Fruit fly (Drosophila melanogaster): ENCODE data around the gene Sox21b.
A peak's percentile ranks its signal among the peaks of the same experiment; 100 is the strongest.

Gene Sox21b

DNA sequence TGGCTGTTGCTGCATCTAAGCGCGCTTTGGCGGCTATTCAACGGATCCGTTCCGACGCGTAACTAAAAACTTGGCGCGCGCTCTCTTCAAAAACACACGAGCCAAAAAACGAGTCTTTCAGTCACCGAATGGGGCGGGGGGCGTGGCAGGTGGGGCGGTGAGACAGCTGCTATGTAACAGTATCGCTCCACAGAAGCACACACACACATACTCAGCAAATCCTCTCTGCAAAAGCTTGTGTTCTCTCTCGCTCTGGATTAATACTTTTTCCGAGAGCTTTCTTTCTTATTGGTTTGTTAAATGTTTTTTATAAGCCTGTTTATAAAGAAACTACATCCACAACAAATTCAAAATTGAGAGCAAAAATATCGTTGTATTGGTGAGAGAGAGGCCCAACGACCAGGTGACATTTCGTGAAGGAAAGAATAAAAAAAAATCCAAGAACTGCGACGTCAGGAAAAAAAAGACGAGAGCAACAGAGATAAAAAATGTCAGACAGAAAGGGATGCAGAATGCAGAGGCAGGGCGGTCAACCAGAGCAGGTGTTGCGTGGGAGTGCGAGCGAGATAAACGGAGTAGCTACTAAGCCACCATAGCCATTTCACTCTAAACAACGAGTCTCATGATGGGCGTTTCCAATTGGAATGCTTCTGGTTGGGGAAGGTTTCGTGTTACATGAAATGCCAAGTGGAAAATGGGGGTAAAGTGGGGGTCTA, at the start of gene Sox21b:
TSS of gene Sox21b (minus strand) at position 51 of the 716 bp plus-strand sequence.
- TF ChIP-seq CTCF (optimal IDR thresholded peaks at IDR 0.05) (peak; percentile 55 to 57), CG8478 (optimal IDR thresholded peaks at IDR 0.05) (peak; percentile 59)

dm6 chr3L:14178520-14178919, 47.4 kb upstream of the Sox21b start, which contains the start of gene D:
TSS of gene D (minus strand) at chr3L:14178620.
- no peak for TF ChIP-seq CG8478 (optimal IDR thresholded peaks at IDR 0.05)
- no peak for TF ChIP-seq CTCF (optimal IDR thresholded peaks at IDR 0.05)

DNA sequence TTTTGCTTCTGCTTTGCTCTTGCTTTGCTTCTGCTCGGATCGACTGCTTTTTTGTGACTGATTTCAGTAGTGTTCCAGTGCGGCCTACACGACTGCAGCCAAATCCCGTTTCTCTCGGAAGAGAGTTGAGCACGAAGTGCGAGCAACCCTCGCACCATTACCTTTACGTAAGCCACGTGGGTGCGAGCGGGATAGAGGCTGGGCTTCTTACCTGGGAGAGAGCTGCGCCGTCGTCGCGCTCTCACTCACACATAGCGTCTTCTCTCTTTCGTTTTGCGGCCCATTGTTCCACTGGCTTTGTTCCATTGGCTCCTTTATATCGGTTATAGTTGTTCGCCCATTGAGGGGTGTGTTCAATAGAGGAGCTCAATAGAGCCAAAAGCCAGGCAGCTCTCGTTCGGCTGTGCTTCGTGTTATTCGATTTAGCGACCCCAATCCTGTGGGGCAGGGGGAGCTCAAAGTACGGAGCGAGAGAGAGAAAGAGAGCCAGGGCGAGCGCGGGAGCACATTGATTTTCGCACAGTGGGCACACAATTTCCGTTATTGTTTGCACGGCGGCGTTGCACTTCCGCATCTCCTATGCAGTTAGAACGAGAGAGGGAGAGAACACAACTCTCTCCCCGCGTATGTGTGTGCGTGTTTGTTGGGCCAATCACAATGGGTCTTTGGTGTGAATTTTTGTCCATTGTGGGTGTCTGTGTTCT, 46.5 kb upstream of the Sox21b start:
- TF ChIP-seq CTCF (optimal IDR thresholded peaks at IDR 0.05) (peak; percentile 30 to 33), CG8478 (optimal IDR thresholded peaks at IDR 0.05) (no peak)

dm6 chr3L:14174197-14174596, 43.1 kb upstream of the Sox21b start:
- TF ChIP-seq CTCF (optimal IDR thresholded peaks at IDR 0.05) (no peak), CG8478 (optimal IDR thresholded peaks at IDR 0.05) (no peak)

DNA sequence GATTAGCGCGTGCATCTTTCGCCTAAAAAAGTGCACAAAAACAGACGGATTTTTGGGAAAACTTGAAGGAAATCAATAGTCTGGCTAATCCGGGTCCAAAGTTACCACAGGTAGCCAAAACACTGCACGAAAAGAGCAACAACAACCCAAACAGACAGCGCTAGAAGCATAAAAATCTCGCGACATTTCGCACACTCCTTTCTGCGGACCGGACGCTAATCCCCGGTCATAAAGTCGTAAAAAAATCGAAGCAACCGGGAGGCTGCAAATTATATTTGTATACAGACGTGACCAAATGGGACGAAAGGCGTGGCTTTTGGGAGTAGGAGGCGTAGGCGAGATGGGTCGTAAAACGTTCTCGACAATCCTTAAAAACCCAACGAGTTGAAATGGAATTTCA, 42.2 kb upstream of the Sox21b start:
- TF ChIP-seq CTCF (optimal IDR thresholded peaks at IDR 0.05) (no peak), CG8478 (optimal IDR thresholded peaks at IDR 0.05) (no peak)

DNA sequence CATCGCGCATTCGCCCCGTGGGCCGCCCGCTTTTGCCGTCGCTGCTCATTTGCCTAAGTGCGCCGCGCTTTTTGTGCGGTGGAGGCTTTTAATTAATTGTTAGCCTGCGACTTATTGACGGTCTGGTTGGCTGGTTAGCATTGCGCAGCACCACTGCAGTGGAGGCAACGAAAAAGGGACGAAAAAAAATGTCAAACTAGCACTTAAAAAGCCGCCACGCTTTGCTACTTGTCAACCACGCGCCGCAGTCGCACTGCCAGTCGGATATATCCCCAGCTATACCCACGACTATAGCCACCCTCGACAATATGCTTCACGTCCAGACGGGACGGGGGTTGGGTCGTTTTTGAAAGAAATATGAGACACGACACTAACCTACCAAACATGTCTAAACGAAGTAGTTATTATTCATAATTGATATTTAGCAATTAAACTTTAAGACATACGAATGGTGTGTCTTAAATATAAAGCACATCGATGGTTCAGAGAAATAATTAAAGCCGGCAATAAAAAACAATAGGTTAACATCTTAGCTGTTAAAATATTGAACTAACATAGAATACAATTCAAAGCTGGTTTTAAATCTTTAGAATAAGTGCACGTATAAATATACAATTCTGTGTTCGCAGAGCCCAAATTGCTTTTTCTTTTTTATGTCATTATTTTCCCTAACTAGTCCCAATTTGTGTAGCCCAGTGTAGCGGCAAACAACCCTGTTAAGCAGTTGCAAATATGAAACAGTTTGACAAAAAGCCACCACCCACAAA, 41.2 kb upstream of the Sox21b start:
- TF ChIP-seq CTCF (optimal IDR thresholded peaks at IDR 0.05) (no peak), CG8478 (optimal IDR thresholded peaks at IDR 0.05) (no peak)

dm6 chr3L:14170531-14170930, 39.4 kb upstream of the Sox21b start:
- TF ChIP-seq CTCF (optimal IDR thresholded peaks at IDR 0.05): no peak
- no peak for TF ChIP-seq CG8478 (optimal IDR thresholded peaks at IDR 0.05)

- no peak for TF ChIP-seq CTCF (optimal IDR thresholded peaks at IDR 0.05)
- TF ChIP-seq CG8478 (optimal IDR thresholded peaks at IDR 0.05): no peak
Observed at dm6 chr3L:14167917-14168316, 36.8 kb upstream of the Sox21b start.

- TF ChIP-seq CG8478 (optimal IDR thresholded peaks at IDR 0.05): no peak
- TF ChIP-seq CTCF (optimal IDR thresholded peaks at IDR 0.05): no peak
Observed at dm6 chr3L:14166271-14166670, 35.1 kb upstream of the Sox21b start.

DNA sequence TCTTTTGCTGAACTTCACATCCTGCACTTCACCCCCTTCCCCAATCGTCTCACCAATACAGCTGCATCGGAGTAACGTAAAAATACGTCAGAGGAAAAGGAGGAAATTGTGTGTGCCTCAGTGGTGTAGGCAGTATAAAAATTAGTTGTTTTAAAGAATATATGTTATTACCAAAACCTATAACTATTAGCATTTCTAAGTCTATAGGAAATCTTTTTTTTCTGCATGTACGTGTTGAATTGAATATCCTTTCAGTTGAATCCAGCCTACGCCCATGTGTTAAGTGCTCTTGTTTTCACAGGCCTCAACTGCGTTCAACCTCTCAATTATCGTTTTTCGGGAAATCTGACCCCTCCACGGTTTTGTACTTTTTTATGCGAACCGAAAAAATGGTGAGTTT, 30.8 kb upstream of the Sox21b start:
- TF ChIP-seq CG8478 (optimal IDR thresholded peaks at IDR 0.05) (no peak), CTCF (optimal IDR thresholded peaks at IDR 0.05) (no peak)

DNA sequence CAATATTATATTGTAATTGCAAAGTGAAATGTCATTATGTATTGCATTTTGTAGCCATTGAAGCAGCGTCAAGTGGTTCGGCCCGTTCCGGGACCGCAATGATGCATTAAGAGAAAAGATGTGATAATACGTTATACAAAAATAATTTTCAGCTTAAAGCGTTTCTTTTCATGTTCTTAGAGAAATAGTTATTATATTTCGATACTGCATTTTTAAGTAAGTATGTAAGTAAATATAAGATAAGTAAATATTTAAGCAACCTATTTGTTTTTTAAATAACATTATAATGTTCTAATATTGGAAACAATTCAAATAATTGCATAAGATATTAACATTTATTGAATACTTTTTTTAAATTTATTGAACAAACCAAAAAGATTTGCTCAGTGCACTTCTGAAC, 29.3 kb upstream of the Sox21b start:
- TF ChIP-seq CTCF (optimal IDR thresholded peaks at IDR 0.05): no peak
- TF ChIP-seq CG8478 (optimal IDR thresholded peaks at IDR 0.05): no peak

- TF ChIP-seq CG8478 (optimal IDR thresholded peaks at IDR 0.05): no peak
Observed at dm6 chr3L:14157919-14158541, 26.9 kb upstream of the Sox21b start.

- TF ChIP-seq CG8478 (optimal IDR thresholded peaks at IDR 0.05) (no peak), CTCF (optimal IDR thresholded peaks at IDR 0.05) (no peak)
Observed at dm6 chr3L:14154940-14155339, 23.8 kb upstream of the Sox21b start.

dm6 chr3L:14153644-14154043, 22.5 kb upstream of the Sox21b start:
- TF ChIP-seq CG8478 (optimal IDR thresholded peaks at IDR 0.05) (no peak), CTCF (optimal IDR thresholded peaks at IDR 0.05) (no peak)

dm6 chr3L:14152608-14153007, 21.5 kb upstream of the Sox21b start:
- TF ChIP-seq CTCF (optimal IDR thresholded peaks at IDR 0.05) (no peak), CG8478 (optimal IDR thresholded peaks at IDR 0.05) (no peak)
